Worm (Caenorhabditis elegans) whole organism, early embryonic: ENCODE results near the gene C35B1.8.

Experiments
- B0310.2 ChIP-seq: sonication (generic microtip); optimal IDR thresholded peaks from 2 replicates; lab custom pipeline; 2016; ENCODE audit warnings: mild to moderate bottlenecking, missing genetic modification characterization, missing compliant biosample characterization
- F13C5.2 ChIP-seq: sonication (generic microtip); optimal IDR thresholded peaks from 2 replicates; lab custom pipeline; 2017; ENCODE audit warnings: mild to moderate bottlenecking, missing genetic modification characterization, inconsistent platforms, missing compliant biosample characterization
- aly-1 ChIP-seq: sonication (generic microtip); optimal IDR thresholded peaks from 2 replicates; lab custom pipeline; 2016; ENCODE audit warnings: missing genetic modification characterization, missing compliant biosample characterization
- ama-1 ChIP-seq: fragments of 150-350 bp; optimal IDR thresholded peaks from 2 replicates; lab custom pipeline; 2014
- ceh-13 ChIP-seq: fragments of 200-800 bp; sonication (Bioruptor generic); optimal IDR thresholded peaks from 2 replicates; lab custom pipeline; 2018; ENCODE audit warnings: mild to moderate bottlenecking, missing genetic modification characterization, missing compliant biosample characterization
- ceh-36 ChIP-seq: sonication (generic microtip); optimal IDR thresholded peaks from 2 replicates; lab custom pipeline; 2016; ENCODE audit warnings: missing genetic modification characterization, inconsistent platforms, missing compliant biosample characterization
- ets-7 ChIP-seq: sonication (generic microtip); optimal IDR thresholded peaks from 2 replicates; lab custom pipeline; 2016; ENCODE audit warnings: missing genotype, missing genetic modification characterization, missing compliant biosample characterization
- flt-1 ChIP-seq: fragments of 200-800 bp; sonication (Bioruptor generic); IDR thresholded peaks from 2 replicates; pipeline ENCODE4 v1.3.6; 2022; ENCODE audit warnings: missing genetic modification characterization, missing compliant biosample characterization
- hmbx-1 ChIP-seq: sonication (generic microtip); optimal IDR thresholded peaks from 2 replicates; lab custom pipeline; 2016; ENCODE audit warnings: mild to moderate bottlenecking, missing genetic modification characterization, missing compliant biosample characterization
- hmg-4 ChIP-seq: fragments of 200-800 bp; sonication (Bioruptor generic); optimal IDR thresholded peaks from 2 replicates; lab custom pipeline; 2018; ENCODE audit warnings: mild to moderate bottlenecking, missing genetic modification characterization, missing compliant biosample characterization
- hnd-1 ChIP-seq: sonication (generic microtip); optimal IDR thresholded peaks from 2 replicates; lab custom pipeline; 2016; ENCODE audit warnings: missing genetic modification characterization, missing compliant biosample characterization
- pes-1 ChIP-seq: fragments of 200-800 bp; sonication (Bioruptor generic); IDR thresholded peaks from 2 replicates; pipeline ENCODE4 v1.3.6; 2022; ENCODE audit warnings: missing genetic modification reagents, missing genetic modification characterization, missing compliant biosample characterization
- scrt-1 ChIP-seq: fragments of 200-800 bp; sonication (Bioruptor generic); IDR thresholded peaks from 2 replicates; pipeline ENCODE4 v1.3.6; 2022; ENCODE audit warnings: missing genetic modification characterization, missing compliant biosample characterization
- sea-1 ChIP-seq: fragments of 200-800 bp; sonication (Bioruptor generic); conservative IDR thresholded peaks from 2 replicates; pipeline ENCODE4 v1.3.6; 2022; ENCODE audit warnings: missing genetic modification characterization, missing compliant biosample characterization
- tbx-11 ChIP-seq: fragments of 200-800 bp; sonication (Bioruptor generic); IDR thresholded peaks from 2 replicates; pipeline ENCODE4 v1.3.6; 2022; ENCODE audit warnings: missing genetic modification characterization, missing compliant biosample characterization
- tbx-37 ChIP-seq: fragments of 200-800 bp; sonication (Bioruptor generic); conservative IDR thresholded peaks from 2 replicates; pipeline ENCODE4 v1.3.6; 2022; ENCODE audit warnings: missing genetic modification reagents, missing genetic modification characterization, missing compliant biosample characterization
- tra-4 ChIP-seq: sonication (generic microtip); optimal IDR thresholded peaks from 2 replicates; lab custom pipeline; 2017; ENCODE audit warnings: missing genetic modification characterization, missing compliant biosample characterization

Gene C35B1.8

DNA sequence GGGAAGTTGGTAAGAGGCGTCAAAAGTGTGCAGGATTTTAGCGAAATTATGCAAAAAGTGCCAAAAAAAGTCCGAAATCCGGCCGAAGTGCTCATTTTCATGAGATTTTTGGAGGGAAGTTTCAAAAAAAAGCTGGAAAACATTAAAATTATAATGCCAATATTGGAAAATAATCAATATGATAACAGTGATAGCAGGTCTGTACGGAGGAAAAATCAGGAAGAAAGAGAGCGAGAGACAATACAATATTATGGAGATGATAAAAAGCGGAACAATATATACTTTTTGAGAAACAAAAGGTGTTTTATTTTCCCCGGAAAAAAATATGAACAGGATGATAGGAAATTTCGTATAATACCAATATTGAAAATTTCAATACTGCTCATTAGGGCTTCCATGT lies 25.4 kb downstream of the C35B1.8 start:
- TF ChIP-seq ama-1, result no peak
- no peak for TF ChIP-seq hmg-4
- TF ChIP-seq hnd-1 (tag; lab: Kevin White, UChicago), result no peak
- TF ChIP-seq aly-1 (tag; lab: Kevin White, UChicago), result no peak

DNA sequence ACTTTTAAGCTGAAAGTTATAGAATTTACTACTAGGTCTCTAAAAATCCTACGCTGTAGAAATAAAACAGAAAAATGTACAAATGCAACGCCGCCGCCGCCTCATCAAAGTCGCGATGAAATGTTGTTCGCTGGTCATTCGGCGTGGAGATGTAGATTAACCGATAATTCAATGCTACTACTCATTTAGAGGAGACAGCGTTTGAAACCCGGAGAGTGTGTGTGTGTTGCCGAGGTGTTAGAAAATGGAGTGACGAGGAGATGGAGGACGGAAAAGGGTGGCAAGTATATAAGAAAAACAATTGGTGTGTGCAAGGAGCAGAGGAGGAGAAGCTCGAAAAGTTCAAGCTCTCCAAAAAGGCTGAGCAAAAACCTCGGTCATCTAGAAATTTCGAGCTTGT lies 26.5 kb downstream of the C35B1.8 start:
- TF ChIP-seq B0310.2 (tag; lab: Kevin White, UChicago) (no peak), tbx-37 (GFP tag; lab: Robert Waterston, UW) (no peak), sea-1 (no peak), hmg-4 (no peak), pes-1 (GFP tag; lab: Robert Waterston, UW) (no peak)

DNA sequence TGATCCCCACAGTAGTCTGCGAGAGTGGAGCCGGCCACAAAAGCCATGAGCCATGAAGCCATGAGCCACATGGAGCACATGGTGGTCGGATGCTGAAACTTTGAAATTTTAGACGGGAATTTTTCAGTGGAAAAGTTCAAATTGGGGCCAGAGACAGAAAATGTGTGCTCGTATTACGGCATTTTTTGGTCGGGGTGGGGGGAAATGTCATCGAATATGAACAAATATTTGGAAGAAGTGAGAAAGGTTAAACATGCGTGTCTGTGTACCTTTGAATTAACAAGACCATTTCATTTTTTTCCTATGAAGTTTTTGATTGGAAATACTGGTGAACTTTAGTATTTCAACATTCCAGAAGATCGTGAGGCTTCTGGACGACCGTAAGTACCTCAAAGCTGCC lies 27.3 kb downstream of the C35B1.8 start, which contains the start of gene wrt-5:
Gene wrt-5, minus strand, starts transcription at position 101 of the 400 bp plus-strand sequence.
- TF ChIP-seq tbx-11, result no peak
- TF ChIP-seq flt-1, result no peak
- TF ChIP-seq B0310.2 (tag; lab: Kevin White, UChicago), result no peak
- TF ChIP-seq ceh-36 (tag; lab: Kevin White, UChicago), result no peak
- no peak for TF ChIP-seq sea-1
- TF ChIP-seq hmg-4, result no peak
- no peak for TF ChIP-seq ceh-13 (GFP tag; lab: Kevin White, UChicago)

DNA sequence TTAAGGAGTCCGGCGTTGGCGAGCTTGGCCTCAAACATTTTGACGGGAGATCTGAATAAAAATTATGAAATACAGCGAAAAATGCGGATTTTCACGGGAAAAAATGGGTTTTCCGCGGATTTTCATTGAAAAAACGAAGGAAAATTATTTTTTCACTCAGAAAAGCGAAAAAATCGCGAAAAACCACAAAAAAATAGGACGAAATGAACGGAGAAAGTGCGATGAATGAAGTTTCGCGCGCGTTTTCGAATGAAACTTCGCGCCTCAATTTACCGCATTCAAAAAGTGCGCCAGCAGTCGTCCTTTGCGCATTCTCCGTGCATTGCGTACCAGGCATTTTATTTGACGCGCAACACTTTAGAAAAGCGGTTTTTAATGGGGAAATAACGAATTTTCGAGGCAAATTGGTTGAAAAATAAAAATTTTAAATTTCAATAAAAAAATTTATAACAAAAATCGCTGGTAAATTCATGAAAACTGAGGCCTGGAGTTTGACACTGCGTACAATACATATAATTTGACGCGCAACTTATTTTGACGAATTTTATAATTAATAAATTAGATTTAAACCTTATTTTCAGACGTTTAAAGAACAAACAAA lies 29.3 kb downstream of the C35B1.8 start, which contains the start of gene pcn-1:
Gene pcn-1, minus strand, starts transcription at position 51 of the 601 bp plus-strand sequence.
- 0 out of 2 replicates have a peak, but pooled peaks have one; percentile 14 for TF ChIP-seq pes-1 (GFP tag; lab: Robert Waterston, UW)
- TF ChIP-seq F13C5.2, result peak; percentile 49
- TF ChIP-seq hmg-4, result peak; percentile 29
- TF ChIP-seq ceh-36 (tag; lab: Kevin White, UChicago), result no peak

DNA sequence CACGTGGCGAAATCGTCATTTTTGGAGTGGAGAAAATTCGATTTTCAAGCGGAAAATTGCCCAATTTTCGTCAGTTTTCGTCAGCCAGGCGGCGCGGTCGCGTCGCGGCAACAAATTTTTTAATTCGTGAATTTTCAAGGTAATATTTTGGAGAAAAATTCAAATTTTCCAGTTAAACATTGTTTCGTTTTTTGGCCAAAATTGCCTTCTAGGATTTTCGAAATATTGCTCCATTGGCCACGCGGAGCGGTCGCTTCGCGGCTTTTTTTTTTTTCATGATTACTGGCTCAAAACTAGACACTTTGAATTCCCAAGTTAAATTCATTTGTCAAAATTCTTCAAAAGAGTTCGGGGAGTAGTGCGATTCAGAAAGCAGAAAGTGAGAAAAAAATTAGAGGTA lies 31.2 kb downstream of the C35B1.8 start:
- no peak for TF ChIP-seq ets-7 (tag; lab: Kevin White, UChicago)
- TF ChIP-seq hnd-1 (tag; lab: Kevin White, UChicago), result no peak
- no peak for TF ChIP-seq hmbx-1 (tag; lab: Kevin White, UChicago)
- TF ChIP-seq tbx-37 (GFP tag; lab: Robert Waterston, UW), result no peak
- TF ChIP-seq ceh-13 (GFP tag; lab: Kevin White, UChicago), result no peak
- no peak for TF ChIP-seq B0310.2 (tag; lab: Kevin White, UChicago)
- TF ChIP-seq tbx-11, result no peak
- no peak for TF ChIP-seq scrt-1
- no peak for TF ChIP-seq aly-1 (tag; lab: Kevin White, UChicago)
- TF ChIP-seq flt-1, result no peak
- no peak for TF ChIP-seq tra-4
- TF ChIP-seq ama-1, result no peak
- no peak for TF ChIP-seq hmg-4
- TF ChIP-seq pes-1 (GFP tag; lab: Robert Waterston, UW), result no peak
- TF ChIP-seq sea-1, result no peak
- no peak for TF ChIP-seq F13C5.2
- no peak for TF ChIP-seq ceh-36 (tag; lab: Kevin White, UChicago)

DNA sequence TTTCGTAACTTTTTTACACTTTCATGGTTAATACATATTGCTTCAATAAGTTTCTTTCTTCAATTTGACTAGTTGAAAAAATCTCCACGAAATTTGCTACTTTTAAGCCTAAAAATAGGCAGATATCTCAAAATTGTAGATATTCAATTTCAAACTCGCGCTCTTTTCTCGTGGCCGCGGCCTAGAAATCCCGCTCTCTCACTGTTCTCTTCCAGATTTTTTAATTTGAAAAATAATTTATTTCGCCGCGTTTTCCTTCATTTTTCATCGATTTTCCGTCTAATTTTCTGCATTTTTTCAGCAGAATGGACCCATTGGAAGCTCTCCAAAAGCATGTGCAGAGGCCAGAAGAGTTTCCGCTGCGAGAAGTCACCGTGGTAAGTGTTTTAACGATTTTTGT lies 36.5 kb downstream of the C35B1.8 start, which contains the start of gene cdc-73:
Gene cdc-73, plus strand, starts transcription at position 302 of the 400 bp plus-strand sequence.
- peak; percentile 65; the same call in 1 of the 2 replicates for TF ChIP-seq tbx-37 (GFP tag; lab: Robert Waterston, UW)
- no peak for TF ChIP-seq scrt-1
- TF ChIP-seq hnd-1 (tag; lab: Kevin White, UChicago), result no peak

DNA sequence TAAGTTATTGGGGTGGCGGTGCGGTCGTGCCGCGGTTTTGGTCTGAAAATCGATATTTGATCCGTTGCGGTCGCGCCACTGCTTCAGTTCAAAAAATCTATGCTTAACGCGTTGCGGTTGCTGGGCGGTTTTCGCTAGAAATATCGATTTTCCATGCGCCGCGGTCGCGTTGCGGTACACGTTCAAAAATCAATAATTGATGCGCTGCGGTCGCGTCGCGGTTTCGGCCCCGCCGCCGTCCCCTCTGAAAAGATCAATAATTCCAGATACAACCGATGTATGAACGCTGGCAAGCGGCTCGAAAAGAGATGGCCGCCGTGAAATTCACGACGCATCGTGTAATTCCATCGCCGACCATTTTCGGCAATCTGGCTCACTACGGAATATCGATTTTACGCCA lies 37.8 kb downstream of the C35B1.8 start:
- TF ChIP-seq sea-1 (no peak), scrt-1 (peak; percentile 29; the same call in 1 of the 2 replicates)

DNA sequence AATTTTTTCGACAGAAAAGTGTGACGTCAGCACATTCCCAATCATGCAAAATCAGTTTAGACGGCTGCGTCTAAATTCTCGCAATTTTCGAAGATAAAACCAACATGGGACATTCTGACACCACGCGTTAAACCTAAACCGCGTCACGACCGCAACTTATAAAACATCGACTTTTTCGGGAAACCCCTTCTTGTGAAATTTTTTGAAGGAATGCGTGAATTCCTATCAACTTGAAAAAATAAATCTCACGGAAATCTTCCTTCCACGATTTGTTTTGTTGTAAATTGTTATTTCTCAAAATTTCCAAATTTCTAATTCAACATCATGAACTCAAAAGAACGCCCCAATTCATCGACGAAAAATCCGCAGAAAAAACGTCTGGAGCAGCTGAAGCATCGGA lies 38.8 kb downstream of the C35B1.8 start, which contains the start of gene F35F11.2:
Gene F35F11.2, plus strand, starts transcription at position 301 of the 400 bp plus-strand sequence.
- TF ChIP-seq aly-1 (tag; lab: Kevin White, UChicago) (no peak), hnd-1 (tag; lab: Kevin White, UChicago) (no peak), tbx-37 (GFP tag; lab: Robert Waterston, UW) (no peak), hmg-4 (no peak), B0310.2 (tag; lab: Kevin White, UChicago) (no peak)

DNA sequence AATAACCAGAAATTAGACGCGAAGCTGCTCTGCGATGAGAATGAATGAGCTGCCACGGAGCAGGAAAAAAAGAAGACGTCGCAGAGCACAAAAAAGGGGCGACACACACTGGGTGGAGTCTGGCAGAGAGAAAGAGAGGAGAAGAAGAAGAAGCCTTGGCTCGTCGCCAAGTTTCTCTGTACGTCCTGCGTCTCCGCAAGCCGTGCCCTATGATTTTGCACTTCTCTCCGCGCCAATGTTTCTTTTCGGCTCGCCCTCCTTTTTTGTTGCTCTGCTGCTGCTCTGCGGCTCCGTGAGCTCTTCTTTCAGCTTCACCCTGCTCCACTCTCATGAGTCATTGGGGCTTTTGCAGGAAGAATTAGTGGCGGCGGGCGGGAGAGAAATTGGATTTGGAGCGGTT lies 43.9 kb downstream of the C35B1.8 start, which contains the start of gene hlh-30:
Gene hlh-30, minus strand, starts transcription at position 69 of the 400 bp plus-strand sequence.
- no peak for TF ChIP-seq ceh-13 (GFP tag; lab: Kevin White, UChicago)
- no peak for TF ChIP-seq hmbx-1 (tag; lab: Kevin White, UChicago)
- TF ChIP-seq scrt-1, result no peak
- no peak for TF ChIP-seq sea-1
- TF ChIP-seq hnd-1 (tag; lab: Kevin White, UChicago), result no peak
- TF ChIP-seq ama-1, result no peak
- no peak for TF ChIP-seq ceh-36 (tag; lab: Kevin White, UChicago)
- TF ChIP-seq hmg-4, result no peak
- TF ChIP-seq tra-4, result no peak
- TF ChIP-seq F13C5.2, result no peak
- TF ChIP-seq tbx-11, result no peak
- no peak for TF ChIP-seq flt-1
- TF ChIP-seq aly-1 (tag; lab: Kevin White, UChicago), result no peak
- no peak for TF ChIP-seq pes-1 (GFP tag; lab: Robert Waterston, UW)
- TF ChIP-seq tbx-37 (GFP tag; lab: Robert Waterston, UW), result no peak
- TF ChIP-seq ets-7 (tag; lab: Kevin White, UChicago), result no peak
- no peak for TF ChIP-seq B0310.2 (tag; lab: Kevin White, UChicago)
